Worm (Caenorhabditis elegans) whole organism, L4 larva: Measurements from ENCODE around the gene skr-6.

ENCODE experiments used
- aly-2 ChIP-seq: sonication (generic microtip); optimal IDR thresholded peaks from 2 replicates; lab custom pipeline; 2018; ENCODE audit warnings: missing biosample characterization, missing genetic modification characterization
- ceh-82 ChIP-seq: sonication (generic microtip); optimal IDR thresholded peaks from 2 replicates; lab custom pipeline; 2017; ENCODE audit warnings: missing biosample characterization, missing genetic modification characterization
- pha-4 ChIP-seq, 2 experiments: fragments of 150-350 bp in 1 of 2; fragments of 200-800 bp in 1 of 2; sonication (Bioruptor generic) in 1 of 2; IDR thresholded peaks in 1 of 2; optimal IDR thresholded peaks in 1 of 2; 2 replicates each; pipeline versions ENCODE4 v1.3.6 to Lab custom; 2014 to 2022; ENCODE audit warnings: missing genetic modification characterization in 2 of 2, missing genetic modification reagents in 2 of 2, missing biosample characterization in 1 of 2, missing compliant biosample characterization in 1 of 2
- ztf-7 ChIP-seq: fragments of 150-350 bp; optimal IDR thresholded peaks from 2 replicates; lab custom pipeline; 2014; ENCODE audit warnings: missing biosample characterization, missing genetic modification characterization

DNA sequence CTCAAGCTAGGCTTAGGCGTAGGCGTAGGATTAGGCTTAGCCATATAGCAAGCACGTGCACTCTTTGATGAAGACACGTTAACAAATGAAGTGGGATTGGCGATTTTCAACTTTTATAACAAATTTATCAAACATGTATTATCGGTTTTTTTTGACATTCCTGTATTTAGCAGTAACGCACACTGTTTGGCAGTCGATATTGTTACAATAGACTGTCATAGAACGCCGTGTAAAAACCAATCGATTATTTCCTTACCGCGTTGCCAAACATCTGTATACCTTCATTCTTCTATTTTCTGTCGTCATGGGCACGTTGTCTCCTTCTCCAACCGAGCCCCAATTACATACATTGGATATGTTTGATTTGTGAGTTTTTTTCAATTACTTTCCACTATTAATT, 48.5 kb upstream of the skr-6 start, which contains the start of gene fbxb-119:
- no peak for TF ChIP-seq pha-4 (GFP tag; IDR thresholded peaks at IDR 0.05; lab: Robert Waterston, UW)
- no peak for TF ChIP-seq pha-4 (tag; optimal IDR thresholded peaks at IDR 0.05; lab: Kevin White, UChicago)
- TF ChIP-seq ztf-7 (tag; lab: Kevin White, UChicago) = no peak
- TF ChIP-seq ceh-82 (tag; lab: Kevin White, UChicago) = no peak
- no peak for TF ChIP-seq aly-2 (tag; lab: Kevin White, UChicago)
